Worm (Caenorhabditis elegans) whole organism, young adult: ENCODE results near the gene vkmt-1.

Experiments used
- ceh-40 ChIP-seq: fragments of 200-800 bp; sonication (Bioruptor generic); IDR thresholded peaks from 2 replicates; pipeline ENCODE4 v1.3.6; 2022; ENCODE audit warnings: missing genetic modification characterization, missing compliant biosample characterization
- sdz-38 ChIP-seq: sonication (generic microtip); optimal IDR thresholded peaks from 2 replicates; lab custom pipeline; 2016; ENCODE audit warnings: missing genotype, missing genetic modification characterization, missing compliant biosample characterization
- snpc-4 ChIP-seq, 5 experiments: fragments of 150-350 bp in 1 of 5; sonication (generic microtip) in 4 of 5; optimal IDR thresholded peaks; 2 replicates each; lab custom pipeline; 2014 to 2018; ENCODE audit warnings: missing genetic modification characterization in 5 of 5, missing biosample characterization in 3 of 5, antibody characterized with exemption in 2 of 5, mild to moderate bottlenecking in 2 of 5, missing compliant biosample characterization in 2 of 5, missing genotype in 2 of 5, moderate library complexity in 2 of 5, missing genetic modification reagents in 1 of 5
- zfh-2 ChIP-seq: fragments of 200-800 bp; sonication (Bioruptor generic); conservative IDR thresholded peaks from 2 replicates; pipeline ENCODE4 v1.3.6; 2022; ENCODE audit warnings: missing genetic modification reagents, missing genetic modification characterization, missing compliant biosample characterization

DNA sequence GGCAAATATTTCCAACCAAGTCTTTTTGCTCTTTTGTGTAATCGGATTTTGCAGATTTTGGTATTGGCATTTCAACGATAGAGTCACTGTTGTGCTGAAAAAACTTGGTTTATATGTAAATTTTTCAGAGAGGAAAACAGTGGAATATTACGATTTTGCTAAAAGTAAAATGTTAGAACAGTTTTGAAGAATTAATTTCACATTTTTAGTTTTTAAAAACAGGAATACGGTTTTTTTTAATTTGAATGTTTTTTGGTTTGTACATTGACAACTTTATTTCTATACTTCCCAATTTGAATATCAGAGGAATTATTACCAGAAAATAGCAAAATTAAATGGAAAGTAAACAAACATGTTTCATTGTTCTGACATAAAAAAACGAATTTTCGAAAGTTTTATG lies 25.9 kb upstream of the vkmt-1 start, which contains the start of gene dnj-26:
- no peak for TF ChIP-seq sdz-38 (tag; lab: Kevin White, UChicago)
- no peak for TF ChIP-seq ceh-40 (GFP tag; lab: Robert Waterston, UW)
- no peak for TF ChIP-seq snpc-4 (GFP tag; optimal IDR thresholded peaks at IDR 0.05; lab: Kevin White, UChicago)
- no peak for TF ChIP-seq snpc-4 (tag; optimal IDR thresholded peaks at IDR 0.05; lab: Kevin White, UChicago)
- TF ChIP-seq zfh-2 (GFP tag; lab: Robert Waterston, UW) = no peak
